Fruit fly (Drosophila melanogaster) whole organism, embryonic: ENCODE data around the gene Prp16.

Experiments
- BtbVII ChIP-seq: fragments of 200-800 bp; sonication (Bioruptor generic); optimal IDR thresholded peaks from 3 replicates; lab custom pipeline; 2017; ENCODE audit warnings: missing biosample characterization, mild to moderate bottlenecking, missing genetic modification characterization
- C15 ChIP-seq: fragments of 200-800 bp; sonication (Bioruptor generic); IDR thresholded peaks from 3 replicates; pipeline ENCODE4 v1.3.6; 2022; ENCODE audit warnings: missing biosample characterization, missing genetic modification characterization
- CG17568 ChIP-seq: fragments of 200-800 bp; sonication (Bioruptor generic); optimal IDR thresholded peaks from 2 replicates; lab custom pipeline; 2018; ENCODE audit warnings: missing biosample characterization, mild to moderate bottlenecking, missing genetic modification characterization, moderate library complexity
- CG7987 ChIP-seq: fragments of 200-800 bp; sonication (Bioruptor generic); optimal IDR thresholded peaks from 2 replicates; lab custom pipeline; 2018; ENCODE audit warnings: missing biosample characterization, mild to moderate bottlenecking, missing genetic modification characterization, moderate library complexity
- Elba2 ChIP-seq: fragments of 200-800 bp; sonication (Bioruptor generic); optimal IDR thresholded peaks from 3 replicates; lab custom pipeline; 2016; ENCODE audit warnings: missing biosample characterization, missing genetic modification characterization
- MTF-1 ChIP-seq: fragments of 200-800 bp; sonication (Bioruptor generic); optimal IDR thresholded peaks from 2 replicates; lab custom pipeline; 2018; ENCODE audit warnings: missing biosample characterization, mild to moderate bottlenecking, missing genetic modification characterization, borderline replicate concordance
- PHDP ChIP-seq: fragments of 200-800 bp; sonication (Bioruptor generic); optimal IDR thresholded peaks from 3 replicates; lab custom pipeline; 2018; ENCODE audit warnings: missing biosample characterization, mild to moderate bottlenecking, missing genetic modification characterization, moderate library complexity
- Scr ChIP-seq: fragments of 200-800 bp; sonication (Bioruptor generic); IDR thresholded peaks from 2 replicates; pipeline ENCODE4 v1.3.6; 2022; ENCODE audit warnings: missing biosample characterization, missing genetic modification characterization; ENCODE audit not compliant: partially characterized antibody
- fd102C ChIP-seq: fragments of 200-800 bp; sonication (Bioruptor generic); optimal IDR thresholded peaks from 2 replicates; lab custom pipeline; 2018; ENCODE audit warnings: missing biosample characterization, mild to moderate bottlenecking, missing genetic modification characterization, moderate library complexity
- jumu ChIP-seq: fragments of 200-800 bp; sonication (Bioruptor generic); optimal IDR thresholded peaks from 3 replicates; lab custom pipeline; 2016; ENCODE audit warnings: missing biosample characterization, missing genetic modification characterization
- lov ChIP-seq, 2 experiments: fragments of 200-800 bp in 1 of 2; fragments of >200 bp in 1 of 2; sonication (Bioruptor generic) in 1 of 2; IDR thresholded peaks in 1 of 2; optimal IDR thresholded peaks in 1 of 2; 2 replicates in 1 of 2; 3 replicates in 1 of 2; pipeline versions ENCODE4 v1.3.6 to Lab custom; 2017 to 2022; ENCODE audit warnings: missing biosample characterization in 1 of 2, missing genetic modification characterization in 1 of 2
- pum ChIP-seq: fragments of 200-800 bp; sonication (Bioruptor generic); optimal IDR thresholded peaks from 2 replicates; lab custom pipeline; 2016; ENCODE audit warnings: missing biosample characterization, missing genetic modification characterization
- sim ChIP-seq: fragments of 200-800 bp; sonication (Bioruptor generic); IDR thresholded peaks from 2 replicates; pipeline ENCODE4 v1.3.6; 2022; ENCODE audit warnings: missing biosample characterization, missing genetic modification characterization

DNA sequence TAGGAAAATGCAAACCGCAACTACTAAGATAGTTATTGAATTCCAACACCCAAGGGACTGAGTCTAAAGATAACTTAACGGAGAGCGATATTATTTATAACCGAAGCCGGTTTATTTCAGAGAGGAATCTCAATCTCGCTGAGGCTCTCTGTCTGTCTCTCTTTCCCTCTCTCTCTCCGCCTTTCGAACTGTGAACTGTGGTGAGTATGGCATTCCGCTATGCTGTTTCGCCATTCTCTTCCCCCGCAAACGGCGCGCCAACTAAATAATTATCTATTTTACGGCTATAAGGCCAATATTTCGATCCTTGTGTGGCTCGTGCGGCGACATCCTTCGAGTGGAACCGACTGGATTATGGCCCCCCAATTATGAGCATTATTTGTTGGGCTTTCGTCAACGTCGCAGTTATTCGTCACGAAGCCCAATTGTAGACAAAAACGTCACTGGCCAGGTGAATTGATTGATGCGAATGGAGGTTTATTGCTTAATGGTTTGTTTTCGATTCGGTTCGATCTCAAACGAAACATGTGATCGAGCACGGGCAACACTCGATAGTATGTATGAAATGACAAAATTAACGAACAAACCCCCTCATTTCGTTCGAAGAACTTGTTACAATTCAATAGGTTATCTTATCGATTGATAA is 11.1 kb downstream of the Prp16 start:
- no peak for TF ChIP-seq CG7987
- no peak for TF ChIP-seq C15 (GFP tag; lab: Robert Waterston, UW)
- TF ChIP-seq pum (GFP tag; lab: Kevin White, UChicago), result no peak
- TF ChIP-seq Elba2, result no peak
- TF ChIP-seq sim (GFP tag; lab: Robert Waterston, UW), result no peak
- peak; percentile 4 for TF ChIP-seq CG17568 (GFP tag; lab: Kevin White, UChicago)
- no peak for TF ChIP-seq BtbVII (GFP tag; lab: Kevin White, UChicago)
- no peak for TF ChIP-seq MTF-1 (GFP tag; lab: Kevin White, UChicago)
- no peak for TF ChIP-seq Scr (GFP tag; lab: Robert Waterston, UW)
- no peak for TF ChIP-seq jumu (GFP tag; lab: Kevin White, UChicago)
- no peak for TF ChIP-seq fd102C
- TF ChIP-seq lov (optimal IDR thresholded peaks at IDR 0.05; lab: Kevin White, UChicago), result no peak
- TF ChIP-seq lov (GFP tag; IDR thresholded peaks at IDR 0.05; lab: Robert Waterston, UW), result no peak
- TF ChIP-seq PHDP (tag; lab: Kevin White, UChicago), result no peak
